Fruit fly (Drosophila melanogaster) whole organism, prepupa: ENCODE data around the gene SelG.

ENCODE experiments used
- CG10631 ChIP-seq: fragments of 200-800 bp; sonication (Bioruptor generic); optimal IDR thresholded peaks from 2 replicates; lab custom pipeline; 2016; ENCODE audit warnings: missing biosample characterization, missing genetic modification characterization
- CG10669 ChIP-seq: fragments of 200-800 bp; sonication (Bioruptor generic); optimal IDR thresholded peaks from 3 replicates; lab custom pipeline; 2018; ENCODE audit warnings: missing biosample characterization, mild to moderate bottlenecking, missing genetic modification characterization, moderate library complexity
- CG11294 ChIP-seq: fragments of 200-800 bp; sonication (Bioruptor generic); IDR thresholded peaks from 2 replicates; pipeline ENCODE4 v1.3.6; 2022; ENCODE audit warnings: missing biosample characterization, missing genetic modification characterization
- CG11762 ChIP-seq: fragments of 200-800 bp; sonication (Bioruptor generic); optimal IDR thresholded peaks from 3 replicates; lab custom pipeline; 2016; ENCODE audit warnings: missing biosample characterization, missing genetic modification characterization; ENCODE audit not compliant: insufficient read depth
- CG15336 ChIP-seq: fragments of 200-800 bp; sonication (Bioruptor generic); IDR thresholded peaks from 2 replicates; pipeline ENCODE4 v1.3.6; 2022; ENCODE audit warnings: missing biosample characterization, missing genetic modification characterization
- CG1621 ChIP-seq: fragments of 200-800 bp; sonication (Bioruptor generic); optimal IDR thresholded peaks from 3 replicates; lab custom pipeline; 2018; ENCODE audit warnings: missing biosample characterization, mild to moderate bottlenecking, missing genetic modification characterization
- CG16779 ChIP-seq: fragments of 200-800 bp; sonication (Bioruptor generic); optimal IDR thresholded peaks from 3 replicates; lab custom pipeline; 2017; ENCODE audit warnings: missing biosample characterization, mild to moderate bottlenecking, missing genetic modification characterization
- CG3032 ChIP-seq: fragments of 200-800 bp; optimal IDR thresholded peaks from 2 replicates; lab custom pipeline; 2019; ENCODE audit warnings: missing biosample characterization, mild to moderate bottlenecking, missing genetic modification characterization, moderate library complexity
- CG31627 ChIP-seq: fragments of 200-800 bp; sonication (Bioruptor generic); optimal IDR thresholded peaks from 3 replicates; lab custom pipeline; 2016; ENCODE audit warnings: missing biosample characterization, missing genetic modification characterization
- CG32006 ChIP-seq: fragments of 200-800 bp; sonication (Bioruptor generic); optimal IDR thresholded peaks from 3 replicates; lab custom pipeline; 2017; ENCODE audit warnings: missing biosample characterization, mild to moderate bottlenecking, missing genetic modification characterization
- CG34406 ChIP-seq: fragments of 200-800 bp; sonication (Bioruptor generic); optimal IDR thresholded peaks from 3 replicates; lab custom pipeline; 2016; ENCODE audit warnings: missing biosample characterization, missing genetic modification characterization
- CG3919 ChIP-seq: fragments of 200-800 bp; sonication (Bioruptor generic); optimal IDR thresholded peaks from 3 replicates; lab custom pipeline; 2016; ENCODE audit warnings: missing biosample characterization, missing genetic modification characterization
- CG6163 ChIP-seq: fragments of 200-800 bp; sonication (Bioruptor generic); IDR thresholded peaks from 3 replicates; pipeline ENCODE4 v1.3.6; 2022; ENCODE audit warnings: missing biosample characterization, missing genetic modification characterization
- CG6808 ChIP-seq: fragments of 200-800 bp; sonication (Bioruptor generic); optimal IDR thresholded peaks from 3 replicates; lab custom pipeline; 2017; ENCODE audit warnings: missing biosample characterization, missing genetic modification characterization, mild to moderate bottlenecking, moderate library complexity, missing genetic modification reagents
- CG6854 ChIP-seq: fragments of 200-800 bp; sonication (Bioruptor generic); optimal IDR thresholded peaks from 2 replicates; lab custom pipeline; 2017; ENCODE audit warnings: missing biosample characterization, mild to moderate bottlenecking, missing genetic modification characterization
- CG7368 ChIP-seq: fragments of 200-800 bp; sonication (Bioruptor generic); optimal IDR thresholded peaks from 3 replicates; lab custom pipeline; 2016; ENCODE audit warnings: missing biosample characterization, missing genetic modification characterization
- CG8319 ChIP-seq: fragments of 200-800 bp; sonication (Bioruptor generic); optimal IDR thresholded peaks from 3 replicates; lab custom pipeline; 2016; ENCODE audit warnings: missing biosample characterization, missing genetic modification characterization
- CG8632 ChIP-seq: fragments of 200-800 bp; sonication (Bioruptor generic); optimal IDR thresholded peaks from 3 replicates; lab custom pipeline; 2016; ENCODE audit warnings: missing biosample characterization, missing genetic modification characterization
- CG9139 ChIP-seq: fragments of 200-800 bp; sonication (Bioruptor generic); optimal IDR thresholded peaks from 3 replicates; lab custom pipeline; 2017; ENCODE audit warnings: missing biosample characterization, mild to moderate bottlenecking, missing genetic modification characterization
- Eip75B ChIP-seq: fragments of 200-800 bp; sonication (Bioruptor generic); optimal IDR thresholded peaks from 3 replicates; lab custom pipeline; 2016; ENCODE audit warnings: missing biosample characterization, missing genetic modification characterization
- Eip78C ChIP-seq: fragments of 200-800 bp; sonication (Bioruptor generic); peaks from one replicate; lab custom pipeline; 2016; ENCODE audit warnings: missing biosample characterization, missing genetic modification characterization
- Eip93F ChIP-seq: fragments of 200-800 bp; sonication (Bioruptor generic); optimal IDR thresholded peaks from 2 replicates; lab custom pipeline; 2016; ENCODE audit warnings: missing biosample characterization, mild to moderate bottlenecking, missing genetic modification characterization
- Ets21C ChIP-seq: fragments of 200-800 bp; sonication (Bioruptor generic); optimal IDR thresholded peaks from 3 replicates; lab custom pipeline; 2016; ENCODE audit warnings: missing biosample characterization, missing genetic modification characterization
- Ets96B ChIP-seq: fragments of 200-800 bp; optimal IDR thresholded peaks from 2 replicates; lab custom pipeline; 2019; ENCODE audit warnings: missing biosample characterization, mild to moderate bottlenecking, missing genetic modification characterization, moderate library complexity
- Gug ChIP-seq: fragments of 200-800 bp; sonication (Bioruptor generic); IDR thresholded peaks from 2 replicates; pipeline ENCODE4 v1.3.6; 2022; ENCODE audit warnings: missing biosample characterization, missing genetic modification characterization
- Hr38 ChIP-seq: sonication (Bioruptor generic); optimal IDR thresholded peaks from 2 replicates; lab custom pipeline; 2016; ENCODE audit warnings: missing biosample characterization, missing genetic modification characterization
- Hr39 ChIP-seq: fragments of 200-800 bp; sonication (Bioruptor generic); optimal IDR thresholded peaks from 2 replicates; lab custom pipeline; 2016; ENCODE audit warnings: missing biosample characterization, missing genetic modification characterization
- Hr4 ChIP-seq: fragments of 200-800 bp; sonication (Bioruptor generic); optimal IDR thresholded peaks from 3 replicates; lab custom pipeline; 2016; ENCODE audit warnings: missing biosample characterization, missing genetic modification characterization
- Lpt ChIP-seq: fragments of 200-800 bp; sonication (Bioruptor generic); optimal IDR thresholded peaks from 3 replicates; lab custom pipeline; 2016; ENCODE audit warnings: missing biosample characterization, missing genetic modification characterization
- Met ChIP-seq: fragments of 200-800 bp; sonication (Bioruptor generic); optimal IDR thresholded peaks from 3 replicates; lab custom pipeline; 2016; ENCODE audit warnings: missing biosample characterization, missing genetic modification characterization
- OdsH ChIP-seq: fragments of 200-800 bp; sonication (Bioruptor generic); optimal IDR thresholded peaks from 3 replicates; lab custom pipeline; 2016; ENCODE audit warnings: missing biosample characterization, missing genetic modification characterization
- Smox ChIP-seq: fragments of 200-800 bp; sonication (Bioruptor generic); optimal IDR thresholded peaks from 3 replicates; lab custom pipeline; 2016; ENCODE audit warnings: missing biosample characterization, missing genetic modification characterization
- Sox102F ChIP-seq: fragments of 200-800 bp; sonication (Bioruptor generic); optimal IDR thresholded peaks from 2 replicates; lab custom pipeline; 2016; ENCODE audit warnings: missing biosample characterization, mild to moderate bottlenecking, missing genetic modification characterization
- Sox14 ChIP-seq: fragments of 200-800 bp; sonication (Bioruptor generic); optimal IDR thresholded peaks from 3 replicates; lab custom pipeline; 2016; ENCODE audit warnings: missing biosample characterization, missing genetic modification characterization
- Sox15 ChIP-seq: fragments of 200-800 bp; sonication (Bioruptor generic); optimal IDR thresholded peaks from 3 replicates; lab custom pipeline; 2016; ENCODE audit warnings: missing biosample characterization, missing genetic modification characterization
- acj6 ChIP-seq: fragments of 200-800 bp; sonication (Bioruptor generic); optimal IDR thresholded peaks from 3 replicates; lab custom pipeline; 2016; ENCODE audit warnings: missing biosample characterization, missing genetic modification characterization
- cyc ChIP-seq: fragments of 200-800 bp; sonication (Bioruptor generic); optimal IDR thresholded peaks from 3 replicates; lab custom pipeline; 2016; ENCODE audit warnings: missing biosample characterization, missing genetic modification characterization
- dac ChIP-seq: fragments of 200-800 bp; sonication (Bioruptor generic); optimal IDR thresholded peaks from 2 replicates; lab custom pipeline; 2017; ENCODE audit warnings: missing biosample characterization, mild to moderate bottlenecking, missing genetic modification characterization
- dsx ChIP-seq: fragments of 200-800 bp; optimal IDR thresholded peaks from 3 replicates; lab custom pipeline; 2019; ENCODE audit warnings: missing biosample characterization, mild to moderate bottlenecking, missing genetic modification characterization, moderate library complexity; ENCODE audit not compliant: poor library complexity, severe bottlenecking
- eg ChIP-seq: fragments of 200-800 bp; sonication (Bioruptor generic); IDR thresholded peaks from 3 replicates; pipeline ENCODE4 v1.3.6; 2022; ENCODE audit warnings: missing biosample characterization, missing genetic modification characterization
- fd85E ChIP-seq: fragments of 200-800 bp; sonication (Bioruptor generic); optimal IDR thresholded peaks from 3 replicates; lab custom pipeline; 2016; ENCODE audit warnings: missing biosample characterization, missing genetic modification characterization
- fkh ChIP-seq: fragments of 200-800 bp; sonication (Bioruptor generic); optimal IDR thresholded peaks from 3 replicates; lab custom pipeline; 2017; ENCODE audit warnings: missing biosample characterization, mild to moderate bottlenecking, missing genetic modification characterization, moderate library complexity
- lz ChIP-seq: fragments of 200-800 bp; sonication (Bioruptor generic); optimal IDR thresholded peaks from 3 replicates; lab custom pipeline; 2016; ENCODE audit warnings: missing biosample characterization, missing genetic modification characterization
- net ChIP-seq: fragments of 200-800 bp; sonication (Bioruptor generic); optimal IDR thresholded peaks from 3 replicates; lab custom pipeline; 2016; ENCODE audit warnings: missing biosample characterization, missing genetic modification characterization
- pdm3 ChIP-seq: fragments of 200-800 bp; sonication (Bioruptor generic); optimal IDR thresholded peaks from 3 replicates; lab custom pipeline; 2016; ENCODE audit warnings: missing biosample characterization, missing genetic modification characterization
- spab ChIP-seq: fragments of 200-800 bp; sonication (Bioruptor generic); optimal IDR thresholded peaks from 2 replicates; lab custom pipeline; 2017; ENCODE audit warnings: missing biosample characterization, mild to moderate bottlenecking, missing genetic modification characterization, missing genetic modification reagents
- ss ChIP-seq, 2 experiments: fragments of 200-800 bp; sonication (Bioruptor generic); optimal IDR thresholded peaks; 2 replicates in 1 of 2; 3 replicates in 1 of 2; lab custom pipeline; 2017 to 2018; ENCODE audit warnings: mild to moderate bottlenecking in 2 of 2, missing biosample characterization in 2 of 2, missing genetic modification characterization in 2 of 2, moderate library complexity in 1 of 2
- svp ChIP-seq: fragments of 200-800 bp; sonication (Bioruptor generic); peaks from one replicate; lab custom pipeline; 2016; ENCODE audit warnings: missing biosample characterization, missing genetic modification characterization
- topi ChIP-seq: fragments of 200-800 bp; sonication (Bioruptor generic); optimal IDR thresholded peaks from 3 replicates; lab custom pipeline; 2016; ENCODE audit warnings: missing biosample characterization, missing genetic modification characterization
- vri ChIP-seq: fragments of 200-800 bp; sonication (Bioruptor generic); optimal IDR thresholded peaks from 3 replicates; lab custom pipeline; 2016; ENCODE audit warnings: missing biosample characterization, mild to moderate bottlenecking, missing genetic modification characterization

The SelG gene

dm6 chrX:11857522-11858438, 29.3 kb upstream of the SelG start:
- TF ChIP-seq Met (GFP tag; lab: Kevin White, UChicago), result peak; percentile 82
- TF ChIP-seq Sox102F (GFP tag; lab: Kevin White, UChicago), result peak; percentile 80
- TF ChIP-seq CG8632 (GFP tag; lab: Kevin White, UChicago), result peak; percentile 89
- TF ChIP-seq Hr4 (GFP tag; lab: Kevin White, UChicago), result peak; percentile 96
- TF ChIP-seq CG6808 (GFP tag; lab: Kevin White, UChicago), result peak; percentile 93
- peak; percentile 93 for TF ChIP-seq Lpt (GFP tag; lab: Kevin White, UChicago)
- TF ChIP-seq CG31627 (GFP tag; lab: Kevin White, UChicago), result peak; percentile 81
- peak; percentile 90 for TF ChIP-seq CG34406 (GFP tag; lab: Kevin White, UChicago)
- peak; percentile 79 for TF ChIP-seq Hr39 (GFP tag; lab: Kevin White, UChicago)
- TF ChIP-seq fd85E (GFP tag; lab: Kevin White, UChicago), result peak; percentile 67
- peak; percentile 75 for TF ChIP-seq Smox (GFP tag; lab: Kevin White, UChicago)
- peak; percentile 89 for TF ChIP-seq CG10669 (GFP tag; lab: Kevin White, UChicago)
- peak; percentile 88 for TF ChIP-seq lz (GFP tag; lab: Kevin White, UChicago)
- peak; percentile 95 for TF ChIP-seq Gug (GFP tag; lab: Robert Waterston, UW)
- peak; percentile 93 for TF ChIP-seq acj6 (GFP tag; lab: Kevin White, UChicago)
- TF ChIP-seq Eip93F, result peak; percentile 0
- peak; percentile 93 for TF ChIP-seq CG11294 (GFP tag; lab: Robert Waterston, UW)
- TF ChIP-seq CG3032 (tag; lab: Kevin White, UChicago), result peak; percentile 95
- TF ChIP-seq CG11762, result peak; percentile 88
- peak; percentile 90 for TF ChIP-seq Ets96B (tag; lab: Kevin White, UChicago)
- TF ChIP-seq CG32006 (GFP tag; lab: Kevin White, UChicago), result peak; percentile 95
- TF ChIP-seq fkh, result peak; percentile 2
- TF ChIP-seq cyc (GFP tag; lab: Kevin White, UChicago), result peak; percentile 81
- peak; percentile 99 for TF ChIP-seq Eip78C
- TF ChIP-seq OdsH (GFP tag; lab: Kevin White, UChicago), result peak; percentile 93
- peak; percentile 95 for TF ChIP-seq dsx (GFP tag; lab: Kevin White, UChicago)
- peak; percentile 78 for TF ChIP-seq CG8319 (GFP tag; lab: Kevin White, UChicago)
- peak; percentile 98 for TF ChIP-seq eg (GFP tag; lab: Robert Waterston, UW)
- peak; percentile 93 for TF ChIP-seq CG3919 (GFP tag; lab: Kevin White, UChicago)
- peak; percentile 97 for TF ChIP-seq CG15336 (GFP tag; lab: Robert Waterston, UW)
- TF ChIP-seq CG1621 (tag; lab: Kevin White, UChicago), result peak; percentile 90
- peak; percentile 86 for TF ChIP-seq CG9139 (GFP tag; lab: Kevin White, UChicago)
- TF ChIP-seq Sox15 (GFP tag; lab: Kevin White, UChicago), result peak; percentile 83
- peak; percentile 87 for TF ChIP-seq topi (GFP tag; lab: Kevin White, UChicago)
- TF ChIP-seq ss (GFP tag; optimal IDR thresholded peaks at IDR 0.05; lab: Kevin White, UChicago), result peak; percentile 93 to 94
- TF ChIP-seq dac, result peak; percentile 91
- peak; percentile 87 for TF ChIP-seq CG10631 (GFP tag; lab: Kevin White, UChicago)
- peak; percentile 88 for TF ChIP-seq svp (GFP tag; lab: Kevin White, UChicago)
- peak; percentile 94 for TF ChIP-seq Eip75B (GFP tag; lab: Kevin White, UChicago)
- peak; percentile 85 for TF ChIP-seq spab (GFP tag; lab: Kevin White, UChicago)
- TF ChIP-seq CG16779, result peak; percentile 89
- TF ChIP-seq CG7368 (GFP tag; lab: Kevin White, UChicago), result peak; percentile 92
- TF ChIP-seq vri (GFP tag; lab: Kevin White, UChicago), result peak; percentile 80
- peak; percentile 95 for TF ChIP-seq net (GFP tag; lab: Kevin White, UChicago)
- peak; percentile 93 for TF ChIP-seq pdm3 (GFP tag; lab: Kevin White, UChicago)
- TF ChIP-seq Ets21C (GFP tag; lab: Kevin White, UChicago), result peak; percentile 61
- TF ChIP-seq Sox14, result peak; percentile 92
- TF ChIP-seq CG6854, result peak; percentile 56
- no peak for TF ChIP-seq Hr38 (GFP tag; lab: Kevin White, UChicago)
- peak; percentile 98 for TF ChIP-seq CG6163
